Worm (Caenorhabditis elegans) whole organism, early embryonic: Measurements from ENCODE around the gene tag-340.

Experiments
- F13C5.2 ChIP-seq: sonication (generic microtip); optimal IDR thresholded peaks from 2 replicates; lab custom pipeline; 2017; ENCODE audit warnings: mild to moderate bottlenecking, missing genetic modification characterization, inconsistent platforms, missing compliant biosample characterization
- ama-1 ChIP-seq: fragments of 150-350 bp; optimal IDR thresholded peaks from 2 replicates; lab custom pipeline; 2014
- ceh-13 ChIP-seq: fragments of 200-800 bp; sonication (Bioruptor generic); optimal IDR thresholded peaks from 2 replicates; lab custom pipeline; 2018; ENCODE audit warnings: mild to moderate bottlenecking, missing genetic modification characterization, missing compliant biosample characterization
- flt-1 ChIP-seq: fragments of 200-800 bp; sonication (Bioruptor generic); IDR thresholded peaks from 2 replicates; pipeline ENCODE4 v1.3.6; 2022; ENCODE audit warnings: missing genetic modification characterization, missing compliant biosample characterization
- hmbx-1 ChIP-seq: sonication (generic microtip); optimal IDR thresholded peaks from 2 replicates; lab custom pipeline; 2016; ENCODE audit warnings: mild to moderate bottlenecking, missing genetic modification characterization, missing compliant biosample characterization
- scrt-1 ChIP-seq: fragments of 200-800 bp; sonication (Bioruptor generic); IDR thresholded peaks from 2 replicates; pipeline ENCODE4 v1.3.6; 2022; ENCODE audit warnings: missing genetic modification characterization, missing compliant biosample characterization
- sea-1 ChIP-seq: fragments of 200-800 bp; sonication (Bioruptor generic); conservative IDR thresholded peaks from 2 replicates; pipeline ENCODE4 v1.3.6; 2022; ENCODE audit warnings: missing genetic modification characterization, missing compliant biosample characterization

DNA sequence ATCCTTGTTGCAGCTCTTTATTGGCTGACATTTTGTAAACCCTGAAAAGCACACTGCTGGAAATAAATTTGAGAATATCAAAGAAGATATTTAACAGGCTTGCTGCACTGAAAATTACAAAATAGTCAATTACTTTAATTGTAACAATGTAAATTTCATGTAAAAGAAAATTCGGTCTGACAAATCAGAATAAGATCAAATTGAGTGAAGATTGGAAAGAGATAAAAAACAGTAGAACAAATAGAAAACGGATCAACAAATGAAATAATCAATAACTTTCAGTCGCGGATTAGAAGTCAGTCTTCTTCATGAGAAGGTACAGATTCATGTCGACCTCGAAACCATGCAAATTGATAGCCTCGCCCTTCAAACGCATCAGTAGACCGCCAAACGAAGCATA lies 16.8 kb downstream of the tag-340 start, which contains the start of gene rars-1:
- no peak for TF ChIP-seq sea-1 (GFP tag; lab: Robert Waterston, UW)
- TF ChIP-seq scrt-1 (GFP tag; lab: Robert Waterston, UW): no peak
- no peak for TF ChIP-seq ceh-13 (GFP tag; lab: Kevin White, UChicago)
- no peak for TF ChIP-seq ama-1 (lab: Kevin White, UChicago)
- TF ChIP-seq flt-1 (GFP tag; lab: Robert Waterston, UW): no peak
- TF ChIP-seq hmbx-1 (tag; lab: Kevin White, UChicago): no peak
- TF ChIP-seq F13C5.2: no peak
